Worm (Caenorhabditis elegans): ENCODE measurements around the gene F29A7.3.

DNA sequence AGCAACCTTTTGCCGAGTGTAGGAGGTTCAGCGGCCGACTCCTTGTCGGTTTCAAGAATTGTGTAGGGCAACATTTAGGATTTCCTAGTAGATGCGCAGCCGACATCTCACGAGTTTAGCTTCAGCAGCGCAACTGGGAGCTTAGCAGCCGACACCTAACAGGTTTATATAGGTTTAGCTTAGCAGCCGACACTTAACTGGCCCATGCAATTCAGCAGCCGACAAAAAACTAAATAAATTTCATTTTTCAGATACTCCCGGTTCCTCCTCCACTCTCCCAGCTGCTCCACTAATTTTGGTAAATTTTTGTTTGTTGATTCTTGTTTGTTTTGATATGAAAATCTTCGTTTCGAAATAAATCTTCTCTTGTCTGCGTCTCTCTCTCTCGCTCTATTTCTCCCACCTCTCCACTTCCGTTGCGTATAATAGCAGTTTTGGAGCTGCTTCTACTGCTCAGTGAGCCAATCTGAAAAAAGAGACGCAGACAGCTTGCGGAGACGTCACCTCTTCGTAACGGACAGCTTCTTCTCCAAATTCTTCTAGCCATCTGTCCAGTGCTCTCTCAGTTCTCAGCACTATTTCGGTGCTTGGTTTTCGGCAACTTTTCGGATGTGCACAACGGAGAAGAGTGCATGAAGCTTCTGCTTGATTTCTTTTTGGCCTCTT is 5.0 kb upstream of the F29A7.3 start:
- TF ChIP-seq skn-1 (tag; optimal IDR thresholded peaks at IDR 0.05) (no peak), mdl-1 (tag; optimal IDR thresholded peaks at IDR 0.05) (peak in 1 of 2 experiments; percentile 41), aly-2 (tag; optimal IDR thresholded peaks at IDR 0.05) (no peak), Y55F3AM.14 (GFP tag; optimal IDR thresholded peaks at IDR 0.05) (no peak), zag-1 (tag; optimal IDR thresholded peaks at IDR 0.05) (peak; percentile 82), egl-27 (tag; optimal IDR thresholded peaks at IDR 0.05) (peak; percentile 23)

Measured in whole organism, L2 larva.